Fruit fly (Drosophila melanogaster): ENCODE results near the gene Mct1.
A peak's percentile ranks its signal among the peaks of the same experiment; 100 is the strongest.

Gene Mct1

dm6 chrX:2188888-2189287, at the start of gene Mct1:
TSS of gene Mct1 (plus strand) at chrX:2189188.
- TF ChIP-seq CG8478 (optimal IDR thresholded peaks at IDR 0.05) (no peak), CTCF (optimal IDR thresholded peaks at IDR 0.05) (no peak)

dm6 chrX:2139610-2140009, 49.4 kb upstream of the Mct1 start:
- TF ChIP-seq CTCF (optimal IDR thresholded peaks at IDR 0.05) (no peak), CG8478 (optimal IDR thresholded peaks at IDR 0.05) (no peak)

dm6 chrX:2140487-2140886, 48.5 kb upstream of the Mct1 start:
- TF ChIP-seq CTCF (optimal IDR thresholded peaks at IDR 0.05) (no peak), CG8478 (optimal IDR thresholded peaks at IDR 0.05) (no peak)

dm6 chrX:2141159-2141853, 47.7 kb upstream of the Mct1 start, which contains the start of gene D2hgdh:
TSS of gene D2hgdh (plus strand) at chrX:2141489.
- TF ChIP-seq CG8478 (optimal IDR thresholded peaks at IDR 0.05) (no peak), CTCF (optimal IDR thresholded peaks at IDR 0.05) (no peak)

- no peak for TF ChIP-seq CTCF (optimal IDR thresholded peaks at IDR 0.05)
Observed at dm6 chrX:2141854-2142216, 47.2 kb upstream of the Mct1 start.

- TF ChIP-seq CG8478 (optimal IDR thresholded peaks at IDR 0.05) (no peak), CTCF (optimal IDR thresholded peaks at IDR 0.05) (no peak)
Observed at dm6 chrX:2142275-2142934, 46.6 kb upstream of the Mct1 start.

- TF ChIP-seq CTCF (optimal IDR thresholded peaks at IDR 0.05) (no peak), CG8478 (optimal IDR thresholded peaks at IDR 0.05) (no peak)
Observed at dm6 chrX:2142935-2143312, 46.1 kb upstream of the Mct1 start.

dm6 chrX:2145114-2145513, 43.9 kb upstream of the Mct1 start, which contains the start of gene Pgd:
TSS of gene Pgd (plus strand) at chrX:2145136.
- TF ChIP-seq CTCF (optimal IDR thresholded peaks at IDR 0.05), result no peak
- no peak for TF ChIP-seq CG8478 (optimal IDR thresholded peaks at IDR 0.05)

- no peak for TF ChIP-seq CTCF (optimal IDR thresholded peaks at IDR 0.05)
- no peak for TF ChIP-seq CG8478 (optimal IDR thresholded peaks at IDR 0.05)
Observed at dm6 chrX:2145690-2146470, 43.1 kb upstream of the Mct1 start.

dm6 chrX:2146574-2146973, 42.4 kb upstream of the Mct1 start:
- no peak for TF ChIP-seq CTCF (optimal IDR thresholded peaks at IDR 0.05)
- no peak for TF ChIP-seq CG8478 (optimal IDR thresholded peaks at IDR 0.05)

dm6 chrX:2147475-2147874, 41.5 kb upstream of the Mct1 start:
- TF ChIP-seq CTCF (optimal IDR thresholded peaks at IDR 0.05), result no peak
- no peak for TF ChIP-seq CG8478 (optimal IDR thresholded peaks at IDR 0.05)

dm6 chrX:2148671-2149070, 40.3 kb upstream of the Mct1 start:
- TF ChIP-seq CG8478 (optimal IDR thresholded peaks at IDR 0.05), result no peak
- no peak for TF ChIP-seq CTCF (optimal IDR thresholded peaks at IDR 0.05)

- TF ChIP-seq CTCF (optimal IDR thresholded peaks at IDR 0.05) (peak in 1 of 2 experiments; percentile 15), CG8478 (optimal IDR thresholded peaks at IDR 0.05) (no peak)
Observed at dm6 chrX:2149478-2149877, 39.5 kb upstream of the Mct1 start, which contains the start of gene bcn92. TSS of gene bcn92 (minus strand) at chrX:2149647.

- TF ChIP-seq CG8478 (optimal IDR thresholded peaks at IDR 0.05) (no peak), CTCF (optimal IDR thresholded peaks at IDR 0.05) (peak; percentile 11 to 42)
Observed at dm6 chrX:2155868-2156267, 33.1 kb upstream of the Mct1 start.

dm6 chrX:2157929-2158610, 30.9 kb upstream of the Mct1 start:
- TF ChIP-seq CTCF (optimal IDR thresholded peaks at IDR 0.05), result no peak
- TF ChIP-seq CG8478 (optimal IDR thresholded peaks at IDR 0.05), result peak; percentile 49

All from S2 (cell line).